Worm (Caenorhabditis elegans) whole organism, L3 larva: ENCODE data around the gene F33H1.4.

ENCODE experiments used
- daf-12 ChIP-seq: fragments of 150-350 bp; optimal IDR thresholded peaks from 2 replicates; lab custom pipeline; 2014; ENCODE audit warnings: missing biosample characterization, missing genetic modification reagents, missing genetic modification characterization
- snpc-4 ChIP-seq: fragments of 150-350 bp; optimal IDR thresholded peaks from 2 replicates; lab custom pipeline; 2014; ENCODE audit warnings: missing biosample characterization, missing genetic modification characterization
- zag-1 ChIP-seq: fragments of 150-350 bp; optimal IDR thresholded peaks from 2 replicates; lab custom pipeline; 2014; ENCODE audit warnings: missing biosample characterization, missing genetic modification characterization

ce11 chrII:10166365-10166764 lies 8.1 kb upstream of the F33H1.4 start:
- TF ChIP-seq zag-1 (tag; lab: Kevin White, UChicago) (no peak), snpc-4 (no peak), daf-12 (tag; lab: Kevin White, UChicago) (no peak)
